Worm (Caenorhabditis elegans) whole organism, L2 larva: ENCODE results near the gene clec-52.

Experiments
- C34F6.9 ChIP-seq: fragments of 150-350 bp; optimal IDR thresholded peaks from 2 replicates; lab custom pipeline; 2014; ENCODE audit warnings: missing biosample characterization, missing genetic modification characterization
- F13H6.1 ChIP-seq: sonication (generic microtip); optimal IDR thresholded peaks from 2 replicates; lab custom pipeline; 2016; ENCODE audit warnings: missing genetic modification characterization, missing compliant biosample characterization
- R02D3.7 ChIP-seq: fragments of 150-350 bp; optimal IDR thresholded peaks from 2 replicates; lab custom pipeline; 2014; ENCODE audit warnings: missing biosample characterization, missing genetic modification characterization
- Y55F3AM.14 ChIP-seq: fragments of 200-800 bp; sonication (Bioruptor generic); optimal IDR thresholded peaks from 2 replicates; lab custom pipeline; 2018; ENCODE audit warnings: mild to moderate bottlenecking, missing genetic modification characterization, missing compliant biosample characterization
- ZK546.5 ChIP-seq: sonication (generic microtip); optimal IDR thresholded peaks from 2 replicates; lab custom pipeline; 2017; ENCODE audit warnings: missing biosample characterization, missing genetic modification characterization
- alr-1 ChIP-seq: fragments of 150-350 bp; optimal IDR thresholded peaks from 2 replicates; lab custom pipeline; 2014; ENCODE audit warnings: missing biosample characterization, missing genetic modification characterization
- aly-2 ChIP-seq: fragments of 150-350 bp; optimal IDR thresholded peaks from 2 replicates; lab custom pipeline; 2014; ENCODE audit warnings: missing biosample characterization, missing genetic modification characterization
- ama-1 ChIP-seq: fragments of 150-350 bp; optimal IDR thresholded peaks from 2 replicates; lab custom pipeline; 2018; ENCODE audit warnings: inconsistent platforms
- blmp-1 ChIP-seq: sonication (generic microtip); optimal IDR thresholded peaks from 2 replicates; lab custom pipeline; 2017; ENCODE audit warnings: missing genetic modification characterization, mild to moderate bottlenecking, missing compliant biosample characterization, antibody characterized with exemption, moderate library complexity; ENCODE audit not compliant: insufficient read depth
- ceh-16 ChIP-seq: fragments of 150-350 bp; optimal IDR thresholded peaks from 2 replicates; lab custom pipeline; 2014; ENCODE audit warnings: missing biosample characterization, missing genetic modification characterization
- ceh-82 ChIP-seq: fragments of 150-350 bp; optimal IDR thresholded peaks from 2 replicates; lab custom pipeline; 2014; ENCODE audit warnings: missing biosample characterization, missing genetic modification characterization
- crh-2 ChIP-seq: sonication (generic microtip); optimal IDR thresholded peaks from 2 replicates; lab custom pipeline; 2017; ENCODE audit warnings: missing biosample characterization, missing genetic modification characterization
- dmd-4 ChIP-seq: sonication (generic microtip); optimal IDR thresholded peaks from 2 replicates; lab custom pipeline; 2017; ENCODE audit warnings: missing biosample characterization, missing genetic modification characterization
- egl-27 ChIP-seq: sonication (generic microtip); optimal IDR thresholded peaks from 3 replicates; lab custom pipeline; 2017; ENCODE audit warnings: missing biosample characterization, missing genetic modification reagents, missing genetic modification characterization
- elt-1 ChIP-seq: fragments of 150-350 bp; optimal IDR thresholded peaks from 2 replicates; lab custom pipeline; 2014; ENCODE audit warnings: missing biosample characterization, missing genetic modification characterization
- elt-3 ChIP-seq: sonication (generic microtip); optimal IDR thresholded peaks from 2 replicates; lab custom pipeline; 2017; ENCODE audit warnings: missing biosample characterization, missing genetic modification characterization
- fos-1 ChIP-seq: fragments of 150-350 bp; optimal IDR thresholded peaks from 2 replicates; lab custom pipeline; 2014; ENCODE audit warnings: missing biosample characterization, missing genetic modification characterization
- gmeb-1 ChIP-seq: fragments of 150-350 bp; optimal IDR thresholded peaks from 2 replicates; lab custom pipeline; 2014; ENCODE audit warnings: missing biosample characterization, missing genetic modification characterization
- lin-11 ChIP-seq: fragments of 150-350 bp; sonication (generic microtip); optimal IDR thresholded peaks from 2 replicates; lab custom pipeline; 2014; ENCODE audit warnings: missing biosample characterization, missing genetic modification characterization, inconsistent platforms, mixed read lengths
- lin-13 ChIP-seq: fragments of 150-350 bp; optimal IDR thresholded peaks from 2 replicates; lab custom pipeline; 2014; ENCODE audit warnings: missing biosample characterization, missing genetic modification reagents, missing genetic modification characterization
- lin-39 ChIP-seq: fragments of 150-350 bp; optimal IDR thresholded peaks from 2 replicates; lab custom pipeline; 2014; ENCODE audit warnings: missing biosample characterization, missing genetic modification reagents, missing genetic modification characterization
- lsy-2 ChIP-seq, 2 experiments: fragments of 150-350 bp in 1 of 2; sonication (generic microtip) in 1 of 2; optimal IDR thresholded peaks; 2 replicates each; lab custom pipeline; 2014 to 2017; ENCODE audit warnings: missing biosample characterization in 2 of 2, missing genetic modification characterization in 2 of 2
- mab-5 ChIP-seq: fragments of 150-350 bp; optimal IDR thresholded peaks from 2 replicates; lab custom pipeline; 2014; ENCODE audit warnings: missing biosample characterization, missing genetic modification characterization
- mbf-1 ChIP-seq: sonication (generic microtip); optimal IDR thresholded peaks from 2 replicates; lab custom pipeline; 2017; ENCODE audit warnings: missing biosample characterization, missing genetic modification characterization
- mdl-1 ChIP-seq, 2 experiments: fragments of 150-350 bp in 1 of 2; sonication (generic microtip) in 1 of 2; optimal IDR thresholded peaks; 2 replicates each; lab custom pipeline; 2017; ENCODE audit warnings: missing biosample characterization in 2 of 2, missing genetic modification characterization in 2 of 2
- nhr-10 ChIP-seq: sonication (generic microtip); optimal IDR thresholded peaks from 2 replicates; lab custom pipeline; 2017; ENCODE audit warnings: missing biosample characterization, missing genetic modification characterization
- nhr-11 ChIP-seq: fragments of 150-350 bp; optimal IDR thresholded peaks from 2 replicates; lab custom pipeline; 2014; ENCODE audit warnings: missing biosample characterization, missing genetic modification characterization
- nhr-12 ChIP-seq: fragments of 150-350 bp; optimal IDR thresholded peaks from 2 replicates; lab custom pipeline; 2014; ENCODE audit warnings: missing biosample characterization, missing genetic modification characterization
- nhr-129 ChIP-seq: fragments of 150-350 bp; optimal IDR thresholded peaks from 2 replicates; lab custom pipeline; 2014; ENCODE audit warnings: missing biosample characterization, missing genetic modification characterization
- nhr-21 ChIP-seq: fragments of 150-350 bp; optimal IDR thresholded peaks from 2 replicates; lab custom pipeline; 2014; ENCODE audit warnings: missing biosample characterization, missing genetic modification characterization
- nhr-23 ChIP-seq: fragments of 150-350 bp; optimal IDR thresholded peaks from 2 replicates; lab custom pipeline; 2014; ENCODE audit warnings: missing biosample characterization, missing genetic modification reagents, missing genetic modification characterization
- nhr-237 ChIP-seq: fragments of 150-350 bp; optimal IDR thresholded peaks from 2 replicates; lab custom pipeline; 2014; ENCODE audit warnings: missing biosample characterization, missing genetic modification characterization
- nhr-25 ChIP-seq: fragments of 150-350 bp; sonication (generic microtip); optimal IDR thresholded peaks from 3 replicates; lab custom pipeline; 2014; ENCODE audit warnings: missing biosample characterization, missing genetic modification characterization
- nhr-6 ChIP-seq: fragments of 150-350 bp; optimal IDR thresholded peaks from 2 replicates; lab custom pipeline; 2014; ENCODE audit warnings: missing biosample characterization, missing genetic modification characterization
- nhr-77 ChIP-seq: fragments of 150-350 bp; optimal IDR thresholded peaks from 2 replicates; lab custom pipeline; 2014; ENCODE audit warnings: missing biosample characterization, missing genetic modification characterization
- peb-1 ChIP-seq: fragments of 150-350 bp; optimal IDR thresholded peaks from 2 replicates; lab custom pipeline; 2014; ENCODE audit warnings: missing biosample characterization, missing genetic modification characterization
- sem-4 ChIP-seq: fragments of 150-350 bp; optimal IDR thresholded peaks from 2 replicates; lab custom pipeline; 2014; ENCODE audit warnings: missing biosample characterization, missing genetic modification reagents, missing genetic modification characterization
- skn-1 ChIP-seq: sonication (generic microtip); optimal IDR thresholded peaks from 2 replicates; lab custom pipeline; 2017; ENCODE audit warnings: missing biosample characterization, missing genetic modification characterization
- sma-3 ChIP-seq: sonication (generic microtip); optimal IDR thresholded peaks from 2 replicates; lab custom pipeline; 2016; ENCODE audit warnings: missing genetic modification reagents, missing genetic modification characterization, missing compliant biosample characterization
- sma-9 ChIP-seq, 2 experiments: fragments of 150-350 bp in 1 of 2; sonication (generic microtip) in 1 of 2; optimal IDR thresholded peaks; 2 replicates each; lab custom pipeline; 2014 to 2016; ENCODE audit warnings: missing genetic modification characterization in 2 of 2, mild to moderate bottlenecking in 1 of 2, missing biosample characterization in 1 of 2, missing compliant biosample characterization in 1 of 2, missing genetic modification reagents in 1 of 2, moderate library complexity in 1 of 2
- snpc-4 ChIP-seq: fragments of 150-350 bp; optimal IDR thresholded peaks from 2 replicates; lab custom pipeline; 2014; ENCODE audit warnings: missing biosample characterization, missing genetic modification characterization
- unc-39 ChIP-seq: fragments of 150-350 bp; optimal IDR thresholded peaks from 2 replicates; lab custom pipeline; 2014; ENCODE audit warnings: missing biosample characterization, missing genetic modification characterization
- unc-55 ChIP-seq: fragments of 150-350 bp; sonication (generic microtip); optimal IDR thresholded peaks from 3 replicates; lab custom pipeline; 2014; ENCODE audit warnings: missing biosample characterization, missing genetic modification reagents, missing genetic modification characterization
- unc-62 ChIP-seq: fragments of 150-350 bp; optimal IDR thresholded peaks from 2 replicates; lab custom pipeline; 2014; ENCODE audit warnings: missing biosample characterization, missing genetic modification reagents, missing genetic modification characterization
- zag-1 ChIP-seq: fragments of 150-350 bp; optimal IDR thresholded peaks from 2 replicates; lab custom pipeline; 2014; ENCODE audit warnings: missing biosample characterization, missing genetic modification characterization
- ztf-1 ChIP-seq: fragments of 200-800 bp; sonication (Bioruptor generic); conservative IDR thresholded peaks from 2 replicates; pipeline ENCODE4 v1.3.6; 2022; ENCODE audit warnings: missing genetic modification characterization, missing compliant biosample characterization
- ztf-11 ChIP-seq: sonication (generic microtip); optimal IDR thresholded peaks from 2 replicates; lab custom pipeline; 2017; ENCODE audit warnings: missing biosample characterization, missing genetic modification characterization
- ztf-4 ChIP-seq: fragments of 150-350 bp; optimal IDR thresholded peaks from 2 replicates; lab custom pipeline; 2014; ENCODE audit warnings: missing biosample characterization, missing genetic modification characterization

The clec-52 gene

ce11 chrIV:8144341-8144740 lies 24.2 kb downstream of the clec-52 start:
- TF ChIP-seq unc-55 = peak; percentile 66
- no peak for TF ChIP-seq lin-13 (GFP tag; lab: Kevin White, UChicago)

ce11 chrIV:8142735-8143550 lies 25.6 kb downstream of the clec-52 start, which contains the start of gene pmk-2:
Gene pmk-2 (plus strand): TSS chrIV:8143500.
- TF ChIP-seq elt-3 (tag; lab: Kevin White, UChicago) (no peak), zag-1 (tag; lab: Kevin White, UChicago) (no peak), alr-1 (tag; lab: Kevin White, UChicago) (no peak), egl-27 (tag; lab: Kevin White, UChicago) (no peak), sma-3 (GFP tag; lab: Kevin White, UChicago) (no peak), F13H6.1 (no peak), Y55F3AM.14 (GFP tag; lab: Kevin White, UChicago) (no peak), ama-1 (lab: Kevin White, UChicago) (no peak), mdl-1 (tag; optimal IDR thresholded peaks at IDR 0.05; lab: Kevin White, UChicago) (no peak), nhr-237 (no peak), dmd-4 (tag; lab: Kevin White, UChicago) (peak; percentile 47), nhr-11 (tag; lab: Kevin White, UChicago) (no peak), mab-5 (tag; lab: Kevin White, UChicago) (no peak), gmeb-1 (no peak), skn-1 (tag; lab: Kevin White, UChicago) (no peak), nhr-12 (no peak), mbf-1 (tag; lab: Kevin White, UChicago) (no peak), nhr-10 (tag; lab: Kevin White, UChicago) (no peak), unc-55 (peak; percentile 46), lin-39 (no peak), ztf-4 (tag; lab: Kevin White, UChicago) (no peak), fos-1 (peak; percentile 54), nhr-129 (tag; lab: Kevin White, UChicago) (no peak), ztf-11 (no peak), nhr-21 (tag; lab: Kevin White, UChicago) (no peak), lin-13 (GFP tag; lab: Kevin White, UChicago) (peak; percentile 24), nhr-6 (tag; lab: Kevin White, UChicago) (no peak), nhr-23 (tag; lab: Kevin White, UChicago) (no peak), unc-62 (GFP tag; lab: Kevin White, UChicago) (no peak), lsy-2 (tag; optimal IDR thresholded peaks at IDR 0.05; lab: Kevin White, UChicago) (peak in 1 of 2 experiments; percentile 54), ceh-16 (tag; lab: Kevin White, UChicago) (no peak), nhr-25 (tag; lab: Kevin White, UChicago) (no peak), peb-1 (no peak), blmp-1 (no peak), ztf-1 (GFP tag; lab: Robert Waterston, UW) (no peak), R02D3.7 (tag; lab: Kevin White, UChicago) (no peak), C34F6.9 (tag; lab: Kevin White, UChicago) (peak; percentile 67), snpc-4 (tag; lab: Kevin White, UChicago) (peak; percentile 4), ceh-82 (tag; lab: Kevin White, UChicago) (no peak), unc-39 (tag; lab: Kevin White, UChicago) (no peak), sem-4 (no peak), nhr-77 (tag; lab: Kevin White, UChicago) (no peak), lin-11 (tag; lab: Kevin White, UChicago) (no peak), crh-2 (tag; lab: Kevin White, UChicago) (peak; percentile 52), sma-9 (GFP tag; optimal IDR thresholded peaks at IDR 0.05; lab: Kevin White, UChicago) (no peak), sma-9 (tag; optimal IDR thresholded peaks at IDR 0.05; lab: Kevin White, UChicago) (no peak), aly-2 (tag; lab: Kevin White, UChicago) (no peak), ZK546.5 (tag; lab: Kevin White, UChicago) (no peak), elt-1 (tag; lab: Kevin White, UChicago) (no peak)
- TF ChIP-seq, all 48 proteins: peak for 8
